Fruit fly (Drosophila melanogaster): ENCODE data around the gene chinmo.

The chinmo gene

dm6 chr2L:1656835-1657541 is 5.9 kb downstream of the chinmo start (continued):
- TF ChIP-seq CG4360 (GFP tag; IDR thresholded peaks at IDR 0.05): peak; percentile 55
- TF ChIP-seq CG1024 (GFP tag; IDR thresholded peaks at IDR 0.05): no peak
- no peak for TF ChIP-seq Hsf (GFP tag; optimal IDR thresholded peaks at IDR 0.05)
- no peak for TF ChIP-seq Neu2 (GFP tag; optimal IDR thresholded peaks at IDR 0.05; ENCODE audit: borderline replicate concordance)
- no peak for TF ChIP-seq Fer3 (tag; optimal IDR thresholded peaks at IDR 0.05)
- peak; percentile 64 for TF ChIP-seq CG10321 (GFP tag; IDR thresholded peaks at IDR 0.05)
- TF ChIP-seq sqz (GFP tag; optimal IDR thresholded peaks at IDR 0.05): peak; percentile 85
- TF ChIP-seq CG8944 (GFP tag; optimal IDR thresholded peaks at IDR 0.05): no peak
- TF ChIP-seq CG4730 (GFP tag; IDR thresholded peaks at IDR 0.05): no peak
- TF ChIP-seq Hey (tag; optimal IDR thresholded peaks at IDR 0.05): no peak
- TF ChIP-seq stc (GFP tag; IDR thresholded peaks at IDR 0.05): peak; percentile 12; the same call in 1 of the 2 replicates
- no peak for TF ChIP-seq vnd (GFP tag; IDR thresholded peaks at IDR 0.05; ENCODE audit: partially characterized antibody)
- TF ChIP-seq CG8478 (optimal IDR thresholded peaks at IDR 0.05): no peak
- TF ChIP-seq HLH54F (GFP tag; optimal IDR thresholded peaks at IDR 0.05): peak; percentile 4
- TF ChIP-seq Asciz (GFP tag; optimal IDR thresholded peaks at IDR 0.05): no peak
- no peak for TF ChIP-seq phol (tag; optimal IDR thresholded peaks at IDR 0.05)
- TF ChIP-seq otp (GFP tag; IDR thresholded peaks at IDR 0.05): no peak
- TF ChIP-seq CG6272 (GFP tag; IDR thresholded peaks at IDR 0.05): no peak
- peak; percentile 73 for TF ChIP-seq Nf-YB (GFP tag; optimal IDR thresholded peaks at IDR 0.05)
- TF ChIP-seq CG32767 (GFP tag; IDR thresholded peaks at IDR 0.05): 0 out of 2 replicates have a peak, but pooled peaks have one; percentile 33
- TF ChIP-seq Chrac-16 (GFP tag; optimal IDR thresholded peaks at IDR 0.05): no peak
- TF ChIP-seq hkb (optimal IDR thresholded peaks at IDR 0.05): no peak
- TF ChIP-seq hkb (GFP tag; IDR thresholded peaks at IDR 0.05): 0 out of 2 replicates have a peak, but pooled peaks have one; percentile 41
- TF ChIP-seq CG14014 (GFP tag; IDR thresholded peaks at IDR 0.05): 0 out of 2 replicates have a peak, but pooled peaks have one; percentile 9
- no peak for TF ChIP-seq CG7357 (GFP tag; IDR thresholded peaks at IDR 0.05)
- peak; percentile 93 for TF ChIP-seq abd-A (tag; optimal IDR thresholded peaks at IDR 0.05)
- peak; percentile 51 for TF ChIP-seq CG12769 (tag; optimal IDR thresholded peaks at IDR 0.05)
- TF ChIP-seq CG18619 (GFP tag; optimal IDR thresholded peaks at IDR 0.05): no peak
- peak; percentile 16 for TF ChIP-seq CG2120 (GFP tag; optimal IDR thresholded peaks at IDR 0.05)
- TF ChIP-seq CG15514 (GFP tag; optimal IDR thresholded peaks at IDR 0.05): no peak
- TF ChIP-seq Gsc (GFP tag; IDR thresholded peaks at IDR 0.05): no peak
- TF ChIP-seq Opbp (GFP tag; IDR thresholded peaks at IDR 0.05; ENCODE audit: partially characterized antibody): no peak
- peak; percentile 4 for TF ChIP-seq CG9727 (GFP tag; optimal IDR thresholded peaks at IDR 0.05)
- TF ChIP-seq chm (GFP tag; IDR thresholded peaks at IDR 0.05): peak; percentile 58; the same call in 1 of the 2 replicates
- TF ChIP-seq CG6791 (GFP tag; IDR thresholded peaks at IDR 0.05; ENCODE audit: partially characterized antibody): no peak
- TF ChIP-seq ATbp (GFP tag; optimal IDR thresholded peaks at IDR 0.05): no peak
- no peak for TF ChIP-seq unpg (GFP tag; optimal IDR thresholded peaks at IDR 0.05)
- peak in 1 of 2 experiments; percentile 19 for TF ChIP-seq eve (GFP tag; optimal IDR thresholded peaks at IDR 0.05)
- TF ChIP-seq slbo (GFP tag; IDR thresholded peaks at IDR 0.05): no peak
- TF ChIP-seq Fer1 (GFP tag; optimal IDR thresholded peaks at IDR 0.05): peak; percentile 47
- peak; percentile 50 for TF ChIP-seq Deaf1 (tag; optimal IDR thresholded peaks at IDR 0.05)

- TF ChIP-seq CG4730 (GFP tag; IDR thresholded peaks at IDR 0.05) (0 out of 2 replicates have a peak, but pooled peaks have one; percentile 4), chinmo (GFP tag; IDR thresholded peaks at IDR 0.05; ENCODE audit: partially characterized antibody) (0 out of 4 replicates have a peak, but pooled peaks have one; percentile 34), sqz (GFP tag; optimal IDR thresholded peaks at IDR 0.05) (peak; percentile 65), pros (GFP tag; optimal IDR thresholded peaks at IDR 0.05) (peak; percentile 15), Jarid2 (GFP tag; optimal IDR thresholded peaks at IDR 0.05) (no peak), CG32767 (GFP tag; IDR thresholded peaks at IDR 0.05) (no peak), Adf1 (GFP tag; IDR thresholded peaks at IDR 0.05) (no peak), CG8388 (GFP tag; optimal IDR thresholded peaks at IDR 0.05) (no peak), Spps (tag; optimal IDR thresholded peaks at IDR 0.05) (no peak), bigmax (GFP tag; optimal IDR thresholded peaks at IDR 0.05) (no peak), Tbp (GFP tag; optimal IDR thresholded peaks at IDR 0.05) (no peak), CG1832 (GFP tag; optimal IDR thresholded peaks at IDR 0.05) (peak; percentile 7), hbn (GFP tag; IDR thresholded peaks at IDR 0.05; ENCODE audit: partially characterized antibody) (no peak)
Measured at dm6 chr2L:1658124-1658523, 7.1 kb downstream of the chinmo start.
